Worm (Caenorhabditis elegans) whole organism, L2 larva: ENCODE results near the gene ced-13.

Source experiments
- F13H6.1 ChIP-seq: sonication (generic microtip); optimal IDR thresholded peaks from 2 replicates; lab custom pipeline; 2016; ENCODE audit warnings: missing genetic modification characterization, missing compliant biosample characterization
- R02D3.7 ChIP-seq: fragments of 150-350 bp; optimal IDR thresholded peaks from 2 replicates; lab custom pipeline; 2014; ENCODE audit warnings: missing biosample characterization, missing genetic modification characterization
- Y55F3AM.14 ChIP-seq: fragments of 200-800 bp; sonication (Bioruptor generic); optimal IDR thresholded peaks from 2 replicates; lab custom pipeline; 2018; ENCODE audit warnings: mild to moderate bottlenecking, missing genetic modification characterization, missing compliant biosample characterization
- ZK546.5 ChIP-seq: sonication (generic microtip); optimal IDR thresholded peaks from 2 replicates; lab custom pipeline; 2017; ENCODE audit warnings: missing biosample characterization, missing genetic modification characterization
- aly-2 ChIP-seq: fragments of 150-350 bp; optimal IDR thresholded peaks from 2 replicates; lab custom pipeline; 2014; ENCODE audit warnings: missing biosample characterization, missing genetic modification characterization
- ama-1 ChIP-seq: fragments of 150-350 bp; optimal IDR thresholded peaks from 2 replicates; lab custom pipeline; 2018; ENCODE audit warnings: inconsistent platforms
- ceh-16 ChIP-seq: fragments of 150-350 bp; optimal IDR thresholded peaks from 2 replicates; lab custom pipeline; 2014; ENCODE audit warnings: missing biosample characterization, missing genetic modification characterization
- ceh-82 ChIP-seq: fragments of 150-350 bp; optimal IDR thresholded peaks from 2 replicates; lab custom pipeline; 2014; ENCODE audit warnings: missing biosample characterization, missing genetic modification characterization
- crh-2 ChIP-seq: sonication (generic microtip); optimal IDR thresholded peaks from 2 replicates; lab custom pipeline; 2017; ENCODE audit warnings: missing biosample characterization, missing genetic modification characterization
- dmd-4 ChIP-seq: sonication (generic microtip); optimal IDR thresholded peaks from 2 replicates; lab custom pipeline; 2017; ENCODE audit warnings: missing biosample characterization, missing genetic modification characterization
- egl-27 ChIP-seq: sonication (generic microtip); optimal IDR thresholded peaks from 3 replicates; lab custom pipeline; 2017; ENCODE audit warnings: missing biosample characterization, missing genetic modification reagents, missing genetic modification characterization
- elt-1 ChIP-seq: fragments of 150-350 bp; optimal IDR thresholded peaks from 2 replicates; lab custom pipeline; 2014; ENCODE audit warnings: missing biosample characterization, missing genetic modification characterization
- elt-3 ChIP-seq: sonication (generic microtip); optimal IDR thresholded peaks from 2 replicates; lab custom pipeline; 2017; ENCODE audit warnings: missing biosample characterization, missing genetic modification characterization
- fos-1 ChIP-seq: fragments of 150-350 bp; optimal IDR thresholded peaks from 2 replicates; lab custom pipeline; 2014; ENCODE audit warnings: missing biosample characterization, missing genetic modification characterization
- lin-11 ChIP-seq: fragments of 150-350 bp; sonication (generic microtip); optimal IDR thresholded peaks from 2 replicates; lab custom pipeline; 2014; ENCODE audit warnings: missing biosample characterization, missing genetic modification characterization, inconsistent platforms, mixed read lengths
- lin-13 ChIP-seq: fragments of 150-350 bp; optimal IDR thresholded peaks from 2 replicates; lab custom pipeline; 2014; ENCODE audit warnings: missing biosample characterization, missing genetic modification reagents, missing genetic modification characterization
- lin-39 ChIP-seq: fragments of 150-350 bp; optimal IDR thresholded peaks from 2 replicates; lab custom pipeline; 2014; ENCODE audit warnings: missing biosample characterization, missing genetic modification reagents, missing genetic modification characterization
- lsy-2 ChIP-seq, 2 experiments: fragments of 150-350 bp in 1 of 2; sonication (generic microtip) in 1 of 2; optimal IDR thresholded peaks; 2 replicates each; lab custom pipeline; 2014 to 2017; ENCODE audit warnings: missing biosample characterization in 2 of 2, missing genetic modification characterization in 2 of 2
- mbf-1 ChIP-seq: sonication (generic microtip); optimal IDR thresholded peaks from 2 replicates; lab custom pipeline; 2017; ENCODE audit warnings: missing biosample characterization, missing genetic modification characterization
- mdl-1 ChIP-seq, 2 experiments: fragments of 150-350 bp in 1 of 2; sonication (generic microtip) in 1 of 2; optimal IDR thresholded peaks; 2 replicates each; lab custom pipeline; 2017; ENCODE audit warnings: missing biosample characterization in 2 of 2, missing genetic modification characterization in 2 of 2
- nhr-10 ChIP-seq: sonication (generic microtip); optimal IDR thresholded peaks from 2 replicates; lab custom pipeline; 2017; ENCODE audit warnings: missing biosample characterization, missing genetic modification characterization
- nhr-12 ChIP-seq: fragments of 150-350 bp; optimal IDR thresholded peaks from 2 replicates; lab custom pipeline; 2014; ENCODE audit warnings: missing biosample characterization, missing genetic modification characterization
- nhr-129 ChIP-seq: fragments of 150-350 bp; optimal IDR thresholded peaks from 2 replicates; lab custom pipeline; 2014; ENCODE audit warnings: missing biosample characterization, missing genetic modification characterization
- nhr-23 ChIP-seq: fragments of 150-350 bp; optimal IDR thresholded peaks from 2 replicates; lab custom pipeline; 2014; ENCODE audit warnings: missing biosample characterization, missing genetic modification reagents, missing genetic modification characterization
- nhr-237 ChIP-seq: fragments of 150-350 bp; optimal IDR thresholded peaks from 2 replicates; lab custom pipeline; 2014; ENCODE audit warnings: missing biosample characterization, missing genetic modification characterization
- nhr-6 ChIP-seq: fragments of 150-350 bp; optimal IDR thresholded peaks from 2 replicates; lab custom pipeline; 2014; ENCODE audit warnings: missing biosample characterization, missing genetic modification characterization
- sem-4 ChIP-seq: fragments of 150-350 bp; optimal IDR thresholded peaks from 2 replicates; lab custom pipeline; 2014; ENCODE audit warnings: missing biosample characterization, missing genetic modification reagents, missing genetic modification characterization
- skn-1 ChIP-seq: sonication (generic microtip); optimal IDR thresholded peaks from 2 replicates; lab custom pipeline; 2017; ENCODE audit warnings: missing biosample characterization, missing genetic modification characterization
- sma-3 ChIP-seq: sonication (generic microtip); optimal IDR thresholded peaks from 2 replicates; lab custom pipeline; 2016; ENCODE audit warnings: missing genetic modification reagents, missing genetic modification characterization, missing compliant biosample characterization
- sma-9 ChIP-seq, 2 experiments: fragments of 150-350 bp in 1 of 2; sonication (generic microtip) in 1 of 2; optimal IDR thresholded peaks; 2 replicates each; lab custom pipeline; 2014 to 2016; ENCODE audit warnings: missing genetic modification characterization in 2 of 2, mild to moderate bottlenecking in 1 of 2, missing biosample characterization in 1 of 2, missing compliant biosample characterization in 1 of 2, missing genetic modification reagents in 1 of 2, moderate library complexity in 1 of 2
- snpc-4 ChIP-seq: fragments of 150-350 bp; optimal IDR thresholded peaks from 2 replicates; lab custom pipeline; 2014; ENCODE audit warnings: missing biosample characterization, missing genetic modification characterization
- unc-62 ChIP-seq: fragments of 150-350 bp; optimal IDR thresholded peaks from 2 replicates; lab custom pipeline; 2014; ENCODE audit warnings: missing biosample characterization, missing genetic modification reagents, missing genetic modification characterization
- ztf-1 ChIP-seq: fragments of 200-800 bp; sonication (Bioruptor generic); conservative IDR thresholded peaks from 2 replicates; pipeline ENCODE4 v1.3.6; 2022; ENCODE audit warnings: missing genetic modification characterization, missing compliant biosample characterization
- ztf-11 ChIP-seq: sonication (generic microtip); optimal IDR thresholded peaks from 2 replicates; lab custom pipeline; 2017; ENCODE audit warnings: missing biosample characterization, missing genetic modification characterization
- ztf-4 ChIP-seq: fragments of 150-350 bp; optimal IDR thresholded peaks from 2 replicates; lab custom pipeline; 2014; ENCODE audit warnings: missing biosample characterization, missing genetic modification characterization

ced-13 gene

DNA sequence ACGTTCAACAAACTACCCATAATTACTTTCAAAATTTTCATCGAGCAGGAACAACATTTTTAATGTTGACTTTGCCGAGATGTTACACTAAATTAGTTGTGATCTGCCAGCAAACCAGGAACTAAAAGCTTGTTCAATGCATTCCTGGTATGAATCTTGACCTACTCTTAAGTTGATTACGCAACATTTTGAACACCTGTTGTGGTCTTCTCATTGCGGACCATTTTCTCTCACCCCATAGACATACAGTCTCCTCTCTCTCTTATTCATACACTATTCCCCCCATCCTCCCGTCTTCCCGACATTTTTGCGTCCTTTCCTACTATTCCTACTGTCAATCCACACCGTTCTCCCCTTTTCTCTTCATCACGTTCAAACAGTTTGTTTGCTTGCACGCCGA is 26.0 kb downstream of the ced-13 start:
- no peak for TF ChIP-seq F13H6.1 (tag; lab: Kevin White, UChicago)
- no peak for TF ChIP-seq dmd-4
- TF ChIP-seq Y55F3AM.14 (GFP tag; lab: Kevin White, UChicago), result no peak
- TF ChIP-seq ama-1 (lab: Kevin White, UChicago), result no peak
- no peak for TF ChIP-seq nhr-237
- TF ChIP-seq crh-2 (tag; lab: Kevin White, UChicago), result no peak
- no peak for TF ChIP-seq elt-3 (tag; lab: Kevin White, UChicago)
- TF ChIP-seq nhr-10 (tag; lab: Kevin White, UChicago), result no peak
- TF ChIP-seq lsy-2 (tag; optimal IDR thresholded peaks at IDR 0.05; lab: Kevin White, UChicago), result no peak
- no peak for TF ChIP-seq ZK546.5 (tag; lab: Kevin White, UChicago)
- TF ChIP-seq fos-1 (tag; lab: Kevin White, UChicago), result no peak
- no peak for TF ChIP-seq R02D3.7 (tag; lab: Kevin White, UChicago)
- TF ChIP-seq lin-11 (tag; lab: Kevin White, UChicago), result no peak
- no peak for TF ChIP-seq mbf-1 (tag; lab: Kevin White, UChicago)
- TF ChIP-seq, all 48 proteins: peak for 0

DNA sequence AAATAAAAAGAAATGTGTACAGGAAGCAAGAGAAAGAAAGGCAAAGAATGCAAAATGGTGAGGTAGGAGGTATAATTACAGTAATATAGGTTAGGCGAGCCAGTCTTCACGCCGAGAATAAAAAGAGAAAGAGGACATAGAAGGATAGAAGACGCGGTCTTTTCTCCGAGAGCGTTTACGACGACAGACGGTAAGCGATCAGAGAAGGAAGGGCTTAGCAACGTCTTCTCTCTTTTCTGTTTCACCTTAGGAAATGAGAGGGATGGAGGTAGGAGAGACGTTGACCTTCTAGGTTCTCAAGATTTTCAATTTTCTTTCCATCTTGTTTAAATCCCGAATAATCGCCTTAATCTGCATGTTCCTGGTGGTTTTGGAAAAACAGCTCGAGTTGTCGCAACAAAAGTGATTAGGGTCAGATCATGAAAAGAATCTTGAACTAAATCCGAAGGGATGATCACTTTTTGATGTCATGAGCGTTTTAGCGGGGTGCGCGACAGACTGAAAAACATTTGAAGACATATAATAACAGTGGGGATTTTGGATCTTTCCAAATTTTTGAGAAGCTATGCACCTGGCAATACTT is 28.4 kb downstream of the ced-13 start, which contains the start of gene cutl-29:
Gene cutl-29 (minus strand): TSS at position 51 of the 583 bp plus-strand sequence.
- TF ChIP-seq ztf-4 (tag; lab: Kevin White, UChicago) (no peak), aly-2 (tag; lab: Kevin White, UChicago) (no peak), ceh-82 (tag; lab: Kevin White, UChicago) (no peak), egl-27 (tag; lab: Kevin White, UChicago) (no peak), lsy-2 (tag; optimal IDR thresholded peaks at IDR 0.05; lab: Kevin White, UChicago) (no peak), ama-1 (lab: Kevin White, UChicago) (no peak), ztf-1 (GFP tag; lab: Robert Waterston, UW) (no peak), skn-1 (tag; lab: Kevin White, UChicago) (no peak), unc-62 (GFP tag; lab: Kevin White, UChicago) (no peak), sma-3 (GFP tag; lab: Kevin White, UChicago) (no peak), nhr-12 (no peak), snpc-4 (no peak), nhr-237 (no peak), nhr-23 (tag; lab: Kevin White, UChicago) (no peak)

DNA sequence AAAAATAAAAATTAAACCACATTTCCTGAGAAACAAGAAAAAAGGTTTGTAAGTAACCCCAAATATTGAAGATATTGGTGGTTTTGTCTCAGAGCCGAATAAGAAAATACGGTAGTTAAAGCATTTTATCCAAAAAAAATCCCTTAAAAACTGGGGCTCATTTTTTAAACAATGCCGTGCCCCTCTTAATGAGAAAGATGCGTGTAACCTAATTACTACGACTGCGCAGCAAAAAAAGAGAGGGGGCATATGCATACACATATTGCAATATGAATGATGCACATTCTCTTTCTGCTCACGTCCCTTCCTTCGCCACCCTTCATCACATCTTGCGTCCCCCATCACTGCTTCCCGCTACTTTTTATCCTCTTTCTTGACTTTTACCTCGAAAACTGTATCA is 31.4 kb downstream of the ced-13 start:
- TF ChIP-seq ztf-4 (tag; lab: Kevin White, UChicago), result no peak
- no peak for TF ChIP-seq mdl-1 (tag; optimal IDR thresholded peaks at IDR 0.05; lab: Kevin White, UChicago)
- no peak for TF ChIP-seq nhr-10 (tag; lab: Kevin White, UChicago)
- TF ChIP-seq lin-39, result no peak
- TF ChIP-seq F13H6.1 (tag; lab: Kevin White, UChicago), result no peak
- TF ChIP-seq sem-4 (tag; lab: Kevin White, UChicago), result no peak
- no peak for TF ChIP-seq lin-11 (tag; lab: Kevin White, UChicago)
- no peak for TF ChIP-seq ztf-1 (GFP tag; lab: Robert Waterston, UW)
- TF ChIP-seq nhr-6 (tag; lab: Kevin White, UChicago), result no peak
- no peak for TF ChIP-seq lin-13 (GFP tag; lab: Kevin White, UChicago)
- no peak for TF ChIP-seq ztf-11 (tag; lab: Kevin White, UChicago)
- TF ChIP-seq elt-1 (tag; lab: Kevin White, UChicago), result no peak
- no peak for TF ChIP-seq mbf-1 (tag; lab: Kevin White, UChicago)
- TF ChIP-seq Y55F3AM.14 (GFP tag; lab: Kevin White, UChicago), result no peak
- no peak for TF ChIP-seq nhr-23 (tag; lab: Kevin White, UChicago)
- TF ChIP-seq ZK546.5 (tag; lab: Kevin White, UChicago), result no peak
- TF ChIP-seq ceh-16 (tag; lab: Kevin White, UChicago), result no peak

DNA sequence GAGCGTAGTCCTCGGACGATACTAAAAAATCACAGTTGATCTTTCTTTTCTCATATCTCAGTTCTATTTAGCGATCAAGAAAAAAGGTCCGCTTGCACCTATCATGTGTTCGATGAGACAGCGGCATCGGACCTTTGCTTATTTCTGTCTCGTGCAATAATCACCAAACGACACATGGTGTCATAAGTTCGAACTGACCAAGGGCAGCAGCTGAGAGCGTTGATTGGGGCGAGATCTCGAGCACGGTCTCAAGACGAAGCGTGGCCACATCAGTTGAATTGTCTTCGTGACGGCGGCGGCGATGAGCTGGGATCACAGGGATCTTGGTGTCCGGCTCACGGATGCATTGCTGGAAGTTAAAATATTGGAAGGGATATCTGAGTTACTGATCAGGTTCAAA is 36.7 kb downstream of the ced-13 start:
- peak; percentile 38 for TF ChIP-seq nhr-129
- no peak for TF ChIP-seq lin-13 (GFP tag; lab: Kevin White, UChicago)
- TF ChIP-seq sma-9 (GFP tag; optimal IDR thresholded peaks at IDR 0.05; lab: Kevin White, UChicago), result no peak
- TF ChIP-seq sma-9 (tag; optimal IDR thresholded peaks at IDR 0.05; lab: Kevin White, UChicago), result no peak
